Worm (Caenorhabditis elegans) whole organism, young adult: Measurements from ENCODE around the gene tmem-138.
A peak's percentile ranks its signal among the peaks of the same experiment; 100 is the strongest.

Experiments
- B0035.1 ChIP-seq: sonication (generic microtip); optimal IDR thresholded peaks from 2 replicates; lab custom pipeline; 2016; ENCODE audit warnings: missing genetic modification characterization, mild to moderate bottlenecking, missing compliant biosample characterization, missing genotype, missing genetic modification reagents
- C17E4.6 ChIP-seq: fragments of 200-800 bp; sonication (Bioruptor generic); IDR thresholded peaks from 2 replicates; pipeline ENCODE4 v1.3.6; 2022; ENCODE audit warnings: missing genetic modification reagents, missing genetic modification characterization, missing compliant biosample characterization
- F22D6.2 ChIP-seq: sonication (generic microtip); optimal IDR thresholded peaks from 2 replicates; lab custom pipeline; 2016; ENCODE audit warnings: mild to moderate bottlenecking, missing genetic modification characterization, missing compliant biosample characterization
- F33H1.4 ChIP-seq: fragments of 200-800 bp; sonication (Bioruptor generic); IDR thresholded peaks from 2 replicates; pipeline ENCODE4 v1.3.6; 2022; ENCODE audit warnings: missing genetic modification reagents, missing genetic modification characterization, missing compliant biosample characterization
- F49E8.2 ChIP-seq: sonication (generic microtip); optimal IDR thresholded peaks from 3 replicates; lab custom pipeline; 2017; ENCODE audit warnings: missing genetic modification characterization, mild to moderate bottlenecking, missing compliant biosample characterization, antibody characterized with exemption, moderate library complexity; ENCODE audit not compliant: insufficient read depth
- F55B11.4 ChIP-seq: sonication (generic microtip); optimal IDR thresholded peaks from 2 replicates; lab custom pipeline; 2016; ENCODE audit warnings: missing compliant biosample characterization, missing genetic modification characterization, borderline replicate concordance; ENCODE audit not compliant: insufficient read depth
- F57A8.1 ChIP-seq: fragments of 200-800 bp; sonication (Bioruptor generic); optimal IDR thresholded peaks from 2 replicates; lab custom pipeline; 2018; ENCODE audit warnings: mild to moderate bottlenecking, missing genetic modification characterization, moderate library complexity, missing compliant biosample characterization
- T26A5.8 ChIP-seq: sonication (generic microtip); optimal IDR thresholded peaks from 2 replicates; lab custom pipeline; 2016; ENCODE audit warnings: missing genetic modification characterization, missing compliant biosample characterization
- Y53G8AR.9 ChIP-seq: fragments of 200-800 bp; sonication (Bioruptor generic); conservative IDR thresholded peaks from 2 replicates; pipeline ENCODE4 v1.3.6; 2022; ENCODE audit warnings: missing genetic modification reagents, missing genetic modification characterization, missing compliant biosample characterization
- Y56A3A.18 ChIP-seq: fragments of 200-800 bp; sonication (Bioruptor generic); IDR thresholded peaks from 2 replicates; pipeline ENCODE4 v1.3.6; 2022; ENCODE audit warnings: missing genetic modification reagents, missing genetic modification characterization, missing compliant biosample characterization
- Y67H2A.10 ChIP-seq: fragments of 200-800 bp; sonication (Bioruptor generic); conservative IDR thresholded peaks from 2 replicates; pipeline ENCODE4 v1.3.6; 2022; ENCODE audit warnings: missing genetic modification reagents, missing genetic modification characterization, missing compliant biosample characterization
- atf-7 ChIP-seq: sonication (generic microtip); optimal IDR thresholded peaks from 2 replicates; lab custom pipeline; 2017; ENCODE audit warnings: mild to moderate bottlenecking, missing genetic modification characterization, missing compliant biosample characterization
- athp-1 ChIP-seq: sonication (generic microtip); optimal IDR thresholded peaks from 2 replicates; lab custom pipeline; 2017; ENCODE audit warnings: mild to moderate bottlenecking, missing genetic modification characterization, missing compliant biosample characterization
- ceh-100 ChIP-seq: fragments of 200-800 bp; sonication (Bioruptor generic); IDR thresholded peaks from 2 replicates; pipeline ENCODE4 v1.3.6; 2022; ENCODE audit warnings: missing genetic modification reagents, missing genetic modification characterization, missing compliant biosample characterization
- ceh-27 ChIP-seq: fragments of 200-800 bp; sonication (Bioruptor generic); optimal IDR thresholded peaks from 2 replicates; lab custom pipeline; 2018; ENCODE audit warnings: mild to moderate bottlenecking, missing genetic modification characterization, moderate library complexity, missing compliant biosample characterization
- ceh-40 ChIP-seq: fragments of 200-800 bp; sonication (Bioruptor generic); IDR thresholded peaks from 2 replicates; pipeline ENCODE4 v1.3.6; 2022; ENCODE audit warnings: missing genetic modification characterization, missing compliant biosample characterization
- ceh-79 ChIP-seq: sonication (generic microtip); optimal IDR thresholded peaks from 2 replicates; lab custom pipeline; 2017; ENCODE audit warnings: mild to moderate bottlenecking, missing genetic modification characterization, missing compliant biosample characterization
- dpl-1 ChIP-seq: fragments of 150-350 bp; optimal IDR thresholded peaks from 2 replicates; lab custom pipeline; 2014; ENCODE audit warnings: missing biosample characterization, missing genetic modification reagents, missing genetic modification characterization
- egl-44 ChIP-seq: fragments of 200-800 bp; sonication (Bioruptor generic); IDR thresholded peaks from 2 replicates; pipeline ENCODE4 v1.3.6; 2022; ENCODE audit warnings: missing genetic modification reagents, missing genetic modification characterization, missing compliant biosample characterization
- hlh-12 ChIP-seq: sonication (generic microtip); optimal IDR thresholded peaks from 2 replicates; lab custom pipeline; 2016; ENCODE audit warnings: missing genetic modification characterization, missing compliant biosample characterization
- hlh-26 ChIP-seq: fragments of 200-800 bp; sonication (Bioruptor generic); conservative IDR thresholded peaks from 2 replicates; pipeline ENCODE4 v1.3.6; 2022; ENCODE audit warnings: missing genetic modification reagents, missing genetic modification characterization, missing compliant biosample characterization
- hmg-1.2 ChIP-seq: fragments of 200-800 bp; sonication (Bioruptor generic); IDR thresholded peaks from 2 replicates; pipeline ENCODE4 v1.3.6; 2022; ENCODE audit warnings: missing genetic modification reagents, missing genetic modification characterization, missing compliant biosample characterization
- hsf-1 ChIP-seq: fragments of 200-800 bp; sonication (Bioruptor generic); IDR thresholded peaks from 2 replicates; pipeline ENCODE4 v1.3.6; 2022; ENCODE audit warnings: missing genetic modification reagents, missing genetic modification characterization, missing compliant biosample characterization
- lin-26 ChIP-seq: fragments of 200-800 bp; sonication (Bioruptor generic); IDR thresholded peaks from 2 replicates; pipeline ENCODE4 v1.3.6; 2022; ENCODE audit warnings: missing genetic modification reagents, missing genetic modification characterization, missing compliant biosample characterization
- lin-35 ChIP-seq, 3 experiments: fragments of 150-350 bp in 2 of 3; sonication (generic microtip) in 1 of 3; optimal IDR thresholded peaks; 2 replicates each; lab custom pipeline; 2014 to 2018; ENCODE audit warnings: missing biosample characterization in 3 of 3, missing genetic modification characterization in 3 of 3, missing genetic modification reagents in 3 of 3
- lin-54 ChIP-seq: fragments of 200-800 bp; sonication (Bioruptor generic); optimal IDR thresholded peaks from 2 replicates; lab custom pipeline; 2018; ENCODE audit warnings: mild to moderate bottlenecking, missing genetic modification characterization, missing compliant biosample characterization
- lir-1 ChIP-seq: fragments of 200-800 bp; sonication (Bioruptor generic); conservative IDR thresholded peaks from 2 replicates; pipeline ENCODE4 v1.3.6; 2022; ENCODE audit warnings: missing genetic modification reagents, missing genetic modification characterization, missing compliant biosample characterization
- lsl-1 ChIP-seq: fragments of 200-800 bp; sonication (Bioruptor generic); optimal IDR thresholded peaks from 2 replicates; lab custom pipeline; 2018; ENCODE audit warnings: mild to moderate bottlenecking, missing genetic modification characterization, moderate library complexity, missing compliant biosample characterization
- madf-3 ChIP-seq: fragments of 200-800 bp; sonication (Bioruptor generic); IDR thresholded peaks from 2 replicates; pipeline ENCODE4 v1.3.6; 2022; ENCODE audit warnings: missing genetic modification reagents, missing genetic modification characterization, missing compliant biosample characterization
- madf-6 ChIP-seq: fragments of 200-800 bp; sonication (Bioruptor generic); IDR thresholded peaks from 2 replicates; pipeline ENCODE4 v1.3.6; 2022; ENCODE audit warnings: missing genetic modification reagents, missing genetic modification characterization, missing compliant biosample characterization
- nfya-1 ChIP-seq: sonication (generic microtip); optimal IDR thresholded peaks from 2 replicates; lab custom pipeline; 2017; ENCODE audit warnings: antibody characterized with exemption, missing compliant biosample characterization, missing genetic modification characterization, borderline replicate concordance; ENCODE audit not compliant: insufficient read depth
- nhr-120 ChIP-seq: fragments of 200-800 bp; sonication (Bioruptor generic); IDR thresholded peaks from 2 replicates; pipeline ENCODE4 v1.3.6; 2022; ENCODE audit warnings: missing genetic modification characterization, missing compliant biosample characterization
- nhr-90 ChIP-seq: sonication (generic microtip); optimal IDR thresholded peaks from 2 replicates; lab custom pipeline; 2016; ENCODE audit warnings: missing genotype, mild to moderate bottlenecking, missing genetic modification characterization, missing compliant biosample characterization
- rcor-1 ChIP-seq: fragments of 200-800 bp; sonication (Bioruptor generic); IDR thresholded peaks from 2 replicates; pipeline ENCODE4 v1.3.6; 2022; ENCODE audit warnings: missing genetic modification reagents, missing genetic modification characterization, missing compliant biosample characterization
- tlf-1 ChIP-seq: fragments of 200-800 bp; sonication (Bioruptor generic); optimal IDR thresholded peaks from 2 replicates; lab custom pipeline; 2018; ENCODE audit warnings: mild to moderate bottlenecking, missing genetic modification characterization, missing compliant biosample characterization
- unc-130 ChIP-seq: sonication (generic microtip); optimal IDR thresholded peaks from 2 replicates; lab custom pipeline; 2016; ENCODE audit warnings: missing genetic modification reagents, missing genetic modification characterization, missing compliant biosample characterization
- ztf-25 ChIP-seq: fragments of 200-800 bp; sonication (Bioruptor generic); IDR thresholded peaks from 2 replicates; pipeline ENCODE4 v1.3.6; 2022; ENCODE audit warnings: missing genetic modification reagents, missing genetic modification characterization, missing compliant biosample characterization
- ztf-26 ChIP-seq: sonication (generic microtip); optimal IDR thresholded peaks from 2 replicates; lab custom pipeline; 2017; ENCODE audit warnings: missing genetic modification characterization, missing compliant biosample characterization
- ztf-28 ChIP-seq: fragments of 200-800 bp; sonication (Bioruptor generic); IDR thresholded peaks from 2 replicates; pipeline ENCODE4 v1.3.6; 2022; ENCODE audit warnings: missing genetic modification reagents, missing genetic modification characterization, missing compliant biosample characterization

tmem-138 gene

DNA sequence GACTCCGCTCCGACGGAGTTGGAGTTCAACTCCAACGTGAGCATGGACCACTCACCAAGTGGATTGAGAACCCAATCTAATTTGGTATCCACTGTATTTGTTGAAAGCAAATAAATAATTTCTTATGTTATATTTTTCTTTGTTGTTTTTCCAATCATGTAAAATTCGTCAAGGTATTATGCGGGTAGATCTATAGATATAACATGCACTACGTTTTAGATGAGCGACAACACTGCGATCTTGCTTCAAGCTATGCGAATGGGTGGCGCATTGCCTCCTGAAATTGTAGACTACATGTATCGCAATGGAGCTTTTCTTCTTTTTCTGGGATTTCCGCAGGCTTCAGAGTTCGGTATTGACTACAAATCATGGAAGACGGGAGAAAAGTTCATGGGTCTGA is 12.6 kb upstream of the tmem-138 start, which contains the start of gene F10B5.2 (continued):
- peak; percentile 66; the same call in 1 of the 2 replicates for TF ChIP-seq Y53G8AR.9 (GFP tag; lab: Robert Waterston, UW)
- TF ChIP-seq egl-44, result no peak
- TF ChIP-seq F22D6.2 (tag; lab: Kevin White, UChicago), result no peak
- peak; percentile 7 for TF ChIP-seq atf-7
- TF ChIP-seq nfya-1 (tag; lab: Kevin White, UChicago), result no peak
- TF ChIP-seq athp-1 (tag; lab: Kevin White, UChicago), result peak; percentile 8
- no peak for TF ChIP-seq B0035.1 (tag; lab: Kevin White, UChicago)
- TF ChIP-seq Y56A3A.18 (GFP tag; lab: Robert Waterston, UW), result no peak
- peak; percentile 53 for TF ChIP-seq F49E8.2 (tag; lab: Kevin White, UChicago)
- TF ChIP-seq hsf-1 (GFP tag; lab: Robert Waterston, UW), result peak; percentile 66; the same call in 1 of the 2 replicates
- 0 out of 2 replicates have a peak, but pooled peaks have one; percentile 42 for TF ChIP-seq rcor-1
- no peak for TF ChIP-seq lir-1
- TF ChIP-seq nhr-120 (GFP tag; lab: Robert Waterston, UW), result no peak
- no peak for TF ChIP-seq Y67H2A.10
- peak; percentile 34 for TF ChIP-seq lsl-1 (GFP tag; lab: Kevin White, UChicago)
- no peak for TF ChIP-seq F55B11.4 (tag; lab: Kevin White, UChicago)
- peak; percentile 22; the same call in 1 of the 2 replicates for TF ChIP-seq ceh-100 (GFP tag; lab: Robert Waterston, UW)
- no peak for TF ChIP-seq T26A5.8
- TF ChIP-seq C17E4.6 (GFP tag; lab: Robert Waterston, UW), result no peak
- no peak for TF ChIP-seq ztf-28 (GFP tag; lab: Robert Waterston, UW)
- TF ChIP-seq hmg-1.2 (GFP tag; lab: Robert Waterston, UW), result peak; percentile 39
- TF ChIP-seq unc-130, result peak; percentile 15
- peak; percentile 58 for TF ChIP-seq madf-6 (GFP tag; lab: Robert Waterston, UW)
- TF ChIP-seq ceh-40 (GFP tag; lab: Robert Waterston, UW), result no peak
- TF ChIP-seq dpl-1, result peak; percentile 3
- TF ChIP-seq lin-54, result peak; percentile 51
- peak; percentile 51; the same call in 1 of the 2 replicates for TF ChIP-seq madf-3 (GFP tag; lab: Robert Waterston, UW)
- no peak for TF ChIP-seq ztf-26 (tag; lab: Kevin White, UChicago)
- TF ChIP-seq F57A8.1, result peak; percentile 7
- no peak; the same call in 1 of the 2 replicates for TF ChIP-seq lin-26 (GFP tag; lab: Robert Waterston, UW)
- TF ChIP-seq ceh-79 (tag; lab: Kevin White, UChicago), result no peak
- no peak for TF ChIP-seq hlh-12 (tag; lab: Kevin White, UChicago)
- no peak for TF ChIP-seq ceh-27
- TF ChIP-seq hlh-26 (GFP tag; lab: Robert Waterston, UW), result no peak
- TF ChIP-seq lin-35 (GFP tag; optimal IDR thresholded peaks at IDR 0.05; lab: Kevin White, UChicago), result peak in 1 of 3 experiments; percentile 5
- TF ChIP-seq tlf-1 (GFP tag; lab: Kevin White, UChicago), result peak; percentile 38
- 0 out of 2 replicates have a peak, but pooled peaks have one; percentile 29 for TF ChIP-seq ztf-25 (GFP tag; lab: Robert Waterston, UW)
- no peak for TF ChIP-seq nhr-90 (tag; lab: Kevin White, UChicago)
- no peak for TF ChIP-seq F33H1.4 (GFP tag; lab: Robert Waterston, UW)

DNA sequence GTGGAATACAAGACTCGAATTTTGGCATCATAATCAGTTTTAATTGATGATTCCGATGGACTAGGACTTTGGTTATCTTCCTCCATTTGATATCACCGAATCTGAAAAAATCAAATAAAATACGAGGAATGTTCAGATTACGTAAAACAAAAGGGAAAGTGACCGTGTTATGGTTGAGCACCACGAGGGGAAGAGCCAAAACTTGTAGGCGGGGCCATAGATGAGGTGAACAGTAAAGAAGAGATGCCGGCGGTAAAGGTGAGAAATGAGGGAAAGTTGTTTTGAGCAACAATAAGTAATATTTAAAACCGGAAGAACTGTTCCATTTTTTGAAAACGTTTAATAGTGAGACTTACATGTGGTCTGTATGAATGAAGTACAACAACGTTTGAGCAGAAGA is 7.2 kb upstream of the tmem-138 start, which contains the start of gene F10B5.3:
Gene F10B5.3, minus strand, starts transcription at position 101 of the 400 bp plus-strand sequence.
- TF ChIP-seq F57A8.1, result no peak
